Worm (Caenorhabditis elegans): ENCODE data around the gene Y102E9.3.

Gene Y102E9.3

ce11 chrIII:6730185-6730850, 4.0 kb downstream of the Y102E9.3 start, which contains the start of the genes Y102E9.5 and odr-4:
TSS of gene Y102E9.5 (minus strand) at chrIII:6730285.
TSS of gene odr-4 (plus strand) at chrIII:6730800.
- no peak for TF ChIP-seq crh-2 (tag; optimal IDR thresholded peaks at IDR 0.05)
- TF ChIP-seq nhr-6 (tag; optimal IDR thresholded peaks at IDR 0.05), result no peak
- no peak for TF ChIP-seq nhr-11 (tag; optimal IDR thresholded peaks at IDR 0.05)
- no peak for TF ChIP-seq aly-2 (tag; optimal IDR thresholded peaks at IDR 0.05)

ce11 chrIII:6725489-6725888, 8.8 kb downstream of the Y102E9.3 start, which contains the start of gene wdr-4:
TSS of gene wdr-4 (plus strand) at chrIII:6725789.
- TF ChIP-seq nhr-25 (tag; optimal IDR thresholded peaks at IDR 0.05) (no peak), ama-1 (optimal IDR thresholded peaks at IDR 0.05) (no peak), egl-27 (tag; optimal IDR thresholded peaks at IDR 0.05) (no peak), C34F6.9 (tag; optimal IDR thresholded peaks at IDR 0.05) (no peak), lin-13 (GFP tag; optimal IDR thresholded peaks at IDR 0.05) (no peak), aly-2 (tag; optimal IDR thresholded peaks at IDR 0.05) (no peak), ztf-11 (tag; optimal IDR thresholded peaks at IDR 0.05) (no peak)

- TF ChIP-seq nhr-12 (tag; optimal IDR thresholded peaks at IDR 0.05) (no peak), elt-1 (tag; optimal IDR thresholded peaks at IDR 0.05) (no peak), ztf-11 (tag; optimal IDR thresholded peaks at IDR 0.05) (no peak), ama-1 (optimal IDR thresholded peaks at IDR 0.05) (no peak), sma-3 (GFP tag; optimal IDR thresholded peaks at IDR 0.05) (no peak), R02D3.7 (tag; optimal IDR thresholded peaks at IDR 0.05) (no peak), peb-1 (tag; optimal IDR thresholded peaks at IDR 0.05) (no peak), nhr-25 (tag; optimal IDR thresholded peaks at IDR 0.05) (no peak), crh-2 (tag; optimal IDR thresholded peaks at IDR 0.05) (no peak), ztf-1 (GFP tag; conservative IDR thresholded peaks at IDR 0.05) (no peak), skn-1 (tag; optimal IDR thresholded peaks at IDR 0.05) (no peak), ceh-16 (tag; optimal IDR thresholded peaks at IDR 0.05) (no peak), nhr-10 (tag; optimal IDR thresholded peaks at IDR 0.05) (no peak), lsy-2 (tag; optimal IDR thresholded peaks at IDR 0.05) (no peak)
These were observed 11.2 kb downstream of the Y102E9.3 start, which contains the start of gene F37A4.1 for ce11 chrIII:6723089-6723488. TSS of gene F37A4.1 (plus strand) at chrIII:6723389.

ce11 chrIII:6722208-6722679, 12.1 kb downstream of the Y102E9.3 start, which contains the start of the genes bath-41 and F37A4.2:
TSS of gene bath-41 (minus strand) at chrIII:6722258.
TSS of gene F37A4.2 (plus strand) at chrIII:6722454.
- TF ChIP-seq nhr-23 (tag; optimal IDR thresholded peaks at IDR 0.05) (no peak), gmeb-1 (tag; optimal IDR thresholded peaks at IDR 0.05) (peak; percentile 29)

- TF ChIP-seq ama-1 (optimal IDR thresholded peaks at IDR 0.05), result no peak
- no peak for TF ChIP-seq nhr-77 (tag; optimal IDR thresholded peaks at IDR 0.05)
- no peak for TF ChIP-seq sem-4 (tag; optimal IDR thresholded peaks at IDR 0.05)
- no peak for TF ChIP-seq nhr-25 (tag; optimal IDR thresholded peaks at IDR 0.05)
- no peak for TF ChIP-seq ZK546.5 (tag; optimal IDR thresholded peaks at IDR 0.05)
- TF ChIP-seq mab-5 (tag; optimal IDR thresholded peaks at IDR 0.05), result no peak
- TF ChIP-seq mdl-1 (tag; optimal IDR thresholded peaks at IDR 0.05), result no peak
- TF ChIP-seq R02D3.7 (tag; optimal IDR thresholded peaks at IDR 0.05), result no peak
- TF ChIP-seq fos-1 (tag; optimal IDR thresholded peaks at IDR 0.05), result no peak
- TF ChIP-seq mbf-1 (tag; optimal IDR thresholded peaks at IDR 0.05), result no peak
- TF ChIP-seq snpc-4 (tag; optimal IDR thresholded peaks at IDR 0.05), result no peak
These were observed 16.1 kb downstream of the Y102E9.3 start, which contains the start of gene F37A4.3 for ce11 chrIII:6718270-6718669. TSS of gene F37A4.3 (plus strand) at chrIII:6718570.

ce11 chrIII:6713266-6713665, 21.1 kb downstream of the Y102E9.3 start, which contains the start of gene F37A4.4:
TSS of gene F37A4.4 (plus strand) at chrIII:6713566.
- TF ChIP-seq skn-1 (tag; optimal IDR thresholded peaks at IDR 0.05) (no peak), unc-55 (GFP tag; optimal IDR thresholded peaks at IDR 0.05) (no peak), unc-39 (tag; optimal IDR thresholded peaks at IDR 0.05) (no peak), mab-5 (tag; optimal IDR thresholded peaks at IDR 0.05) (no peak), nhr-129 (tag; optimal IDR thresholded peaks at IDR 0.05) (no peak), alr-1 (tag; optimal IDR thresholded peaks at IDR 0.05) (no peak), unc-62 (GFP tag; optimal IDR thresholded peaks at IDR 0.05) (no peak), nhr-11 (tag; optimal IDR thresholded peaks at IDR 0.05) (no peak), sma-3 (GFP tag; optimal IDR thresholded peaks at IDR 0.05) (no peak), mdl-1 (tag; optimal IDR thresholded peaks at IDR 0.05) (no peak), peb-1 (tag; optimal IDR thresholded peaks at IDR 0.05) (no peak), egl-27 (tag; optimal IDR thresholded peaks at IDR 0.05) (no peak), nhr-10 (tag; optimal IDR thresholded peaks at IDR 0.05) (no peak), ceh-16 (tag; optimal IDR thresholded peaks at IDR 0.05) (no peak), gmeb-1 (tag; optimal IDR thresholded peaks at IDR 0.05) (no peak), snpc-4 (tag; optimal IDR thresholded peaks at IDR 0.05) (no peak), nhr-21 (tag; optimal IDR thresholded peaks at IDR 0.05) (no peak), zag-1 (tag; optimal IDR thresholded peaks at IDR 0.05) (no peak), nhr-6 (tag; optimal IDR thresholded peaks at IDR 0.05) (no peak), aly-2 (tag; optimal IDR thresholded peaks at IDR 0.05) (no peak)

Data from whole organism, L2 larva.